Worm (Caenorhabditis elegans) whole organism, midembryonic: ENCODE data around the gene nas-14.

Source experiments
- tab-1 ChIP-seq: fragments of 200-800 bp; sonication (Bioruptor generic); IDR thresholded peaks from 2 replicates; pipeline ENCODE4 v1.3.6; 2022; ENCODE audit warnings: missing genetic modification characterization, missing compliant biosample characterization
- ztf-29 ChIP-seq: fragments of 200-800 bp; sonication (Bioruptor generic); IDR thresholded peaks from 2 replicates; pipeline ENCODE4 v1.3.6; 2022; ENCODE audit warnings: missing genetic modification reagents, missing genetic modification characterization, missing compliant biosample characterization

- TF ChIP-seq ztf-29 (GFP tag; lab: Robert Waterston, UW) (no peak), tab-1 (no peak)
Measured at ce11 chrIV:13205891-13206290, 35.5 kb downstream of the nas-14 start.
